Worm (Caenorhabditis elegans) whole organism, dauer: ENCODE measurements around the gene cest-12.

Source experiments
- unc-62 ChIP-seq: sonication (generic microtip); optimal IDR thresholded peaks from 2 replicates; lab custom pipeline; 2017; ENCODE audit warnings: missing biosample characterization, missing genetic modification reagents, missing genetic modification characterization

The cest-12 gene

ce11 chrIII:12130769-12131168, 23.4 kb upstream of the cest-12 start:
- TF ChIP-seq unc-62 (GFP tag; lab: Kevin White, UChicago), result no peak

ce11 chrIII:12130052-12130451, 22.7 kb upstream of the cest-12 start, which contains the start of gene Y75B8A.6:
Gene Y75B8A.6, minus strand, starts transcription at chrIII:12130343.
- no peak for TF ChIP-seq unc-62 (GFP tag; lab: Kevin White, UChicago)

ce11 chrIII:12124392-12124791, 17.1 kb upstream of the cest-12 start:
- TF ChIP-seq unc-62 (GFP tag; lab: Kevin White, UChicago), result no peak

ce11 chrIII:12123427-12123826, 16.1 kb upstream of the cest-12 start:
- no peak for TF ChIP-seq unc-62 (GFP tag; lab: Kevin White, UChicago)

- TF ChIP-seq unc-62 (GFP tag; lab: Kevin White, UChicago), result no peak
Measured at ce11 chrIII:12121177-12121576, 13.8 kb upstream of the cest-12 start.

ce11 chrIII:12119625-12120024, 12.3 kb upstream of the cest-12 start:
- TF ChIP-seq unc-62 (GFP tag; lab: Kevin White, UChicago), result no peak

- TF ChIP-seq unc-62 (GFP tag; lab: Kevin White, UChicago), result no peak
Measured at ce11 chrIII:12118381-12118780, 11.0 kb upstream of the cest-12 start, which contains the start of gene lron-12. Gene lron-12, minus strand, starts transcription at chrIII:12118481.

ce11 chrIII:12094158-12094856, 13.0 kb downstream of the cest-12 start:
- no peak for TF ChIP-seq unc-62 (GFP tag; lab: Kevin White, UChicago)

ce11 chrIII:12092595-12092994, 14.7 kb downstream of the cest-12 start:
- TF ChIP-seq unc-62 (GFP tag; lab: Kevin White, UChicago), result no peak

ce11 chrIII:12087564-12087963, 19.8 kb downstream of the cest-12 start:
- no peak for TF ChIP-seq unc-62 (GFP tag; lab: Kevin White, UChicago)

ce11 chrIII:12084749-12085307, 22.5 kb downstream of the cest-12 start:
- TF ChIP-seq unc-62 (GFP tag; lab: Kevin White, UChicago), result no peak

ce11 chrIII:12084216-12084615, 23.1 kb downstream of the cest-12 start, which contains the start of gene nob-1:
Gene nob-1, minus strand, starts transcription at chrIII:12084316.
- TF ChIP-seq unc-62 (GFP tag; lab: Kevin White, UChicago), result no peak

- TF ChIP-seq unc-62 (GFP tag; lab: Kevin White, UChicago), result no peak
Measured at ce11 chrIII:12081992-12082628, 25.2 kb downstream of the cest-12 start.

- TF ChIP-seq unc-62 (GFP tag; lab: Kevin White, UChicago), result no peak
Measured at ce11 chrIII:12077456-12077855, 29.9 kb downstream of the cest-12 start, which contains the start of gene php-3. Gene php-3, minus strand, starts transcription at chrIII:12077556.

ce11 chrIII:12067736-12068135, 39.6 kb downstream of the cest-12 start:
- TF ChIP-seq unc-62 (GFP tag; lab: Kevin White, UChicago), result no peak

ce11 chrIII:12064494-12064893, 42.8 kb downstream of the cest-12 start:
- no peak for TF ChIP-seq unc-62 (GFP tag; lab: Kevin White, UChicago)
